Worm (Caenorhabditis elegans) whole organism, L4 larva: ENCODE data around the gene ZK1055.7.

Experiments
- daf-19 ChIP-seq: fragments of 200-800 bp; sonication (Bioruptor generic); conservative IDR thresholded peaks from 2 replicates; pipeline ENCODE4 v1.3.6; 2022; ENCODE audit warnings: missing genetic modification characterization, missing compliant biosample characterization
- nhr-76 ChIP-seq: fragments of 150-350 bp; optimal IDR thresholded peaks from 2 replicates; lab custom pipeline; 2014; ENCODE audit warnings: missing biosample characterization, missing genetic modification characterization
- ztf-11 ChIP-seq: fragments of 150-350 bp; optimal IDR thresholded peaks from 2 replicates; lab custom pipeline; 2014; ENCODE audit warnings: missing biosample characterization, missing genetic modification characterization

DNA sequence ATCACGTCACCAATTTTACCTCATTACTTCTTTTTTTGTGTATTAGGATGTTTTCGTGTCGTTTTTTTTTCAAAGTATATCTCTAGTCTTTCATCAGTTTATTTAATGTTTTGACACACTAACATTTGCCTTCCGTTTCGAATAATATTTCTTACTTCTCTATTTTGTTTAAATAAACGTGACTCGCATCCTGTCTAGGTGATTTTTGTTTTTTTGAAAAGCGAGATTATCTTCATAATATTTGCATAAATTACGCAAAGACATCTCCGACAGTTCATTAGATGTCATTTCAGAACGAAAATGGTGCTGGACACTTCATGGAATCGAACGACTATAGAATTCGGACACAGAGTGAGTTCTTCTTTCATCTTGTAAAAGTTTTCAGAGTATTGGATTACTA lies 44.1 kb upstream of the ZK1055.7 start, which contains the start of gene T10H9.1:
- TF ChIP-seq daf-19 (GFP tag; lab: Robert Waterston, UW) (no peak), ztf-11 (tag; lab: Kevin White, UChicago) (no peak), nhr-76 (tag; lab: Kevin White, UChicago) (no peak)
